Worm (Caenorhabditis elegans) whole organism, late embryonic: ENCODE measurements around the gene srv-13.

Source experiments
- C08G9.2 ChIP-seq: sonication (generic microtip); optimal IDR thresholded peaks from 2 replicates; lab custom pipeline; 2016; ENCODE audit warnings: mild to moderate bottlenecking, missing genetic modification characterization, moderate library complexity, missing compliant biosample characterization
- C38D4.7 ChIP-seq: fragments of 200-800 bp; sonication (Bioruptor generic); optimal IDR thresholded peaks from 2 replicates; lab custom pipeline; 2018; ENCODE audit warnings: mild to moderate bottlenecking, missing genetic modification characterization, moderate library complexity, missing compliant biosample characterization
- K02D7.2 ChIP-seq: sonication (generic microtip); optimal IDR thresholded peaks from 2 replicates; lab custom pipeline; 2017; ENCODE audit warnings: mild to moderate bottlenecking, missing genetic modification characterization, missing compliant biosample characterization
- T23F11.4 ChIP-seq: fragments of 200-800 bp; sonication (Bioruptor generic); optimal IDR thresholded peaks from 2 replicates; lab custom pipeline; 2018; ENCODE audit warnings: mild to moderate bottlenecking, missing genetic modification characterization, missing compliant biosample characterization
- ahr-1 ChIP-seq: sonication (generic microtip); optimal IDR thresholded peaks from 2 replicates; lab custom pipeline; 2016; ENCODE audit warnings: missing genetic modification characterization, missing compliant biosample characterization
- ceh-14 ChIP-seq: sonication (generic microtip); optimal IDR thresholded peaks from 2 replicates; lab custom pipeline; 2016; ENCODE audit warnings: missing genotype, missing genetic modification characterization, missing compliant biosample characterization
- ceh-18 ChIP-seq: sonication (generic microtip); optimal IDR thresholded peaks from 2 replicates; lab custom pipeline; 2016; ENCODE audit warnings: missing genetic modification characterization, missing compliant biosample characterization
- ceh-19 ChIP-seq: fragments of 200-800 bp; sonication (Bioruptor generic); optimal IDR thresholded peaks from 2 replicates; lab custom pipeline; 2018; ENCODE audit warnings: mild to moderate bottlenecking, missing genetic modification characterization, missing compliant biosample characterization
- ceh-24 ChIP-seq: sonication (generic microtip); optimal IDR thresholded peaks from 2 replicates; lab custom pipeline; 2016; ENCODE audit warnings: mild to moderate bottlenecking, missing genetic modification characterization, missing compliant biosample characterization
- ceh-30 ChIP-seq: fragments of 150-350 bp; optimal IDR thresholded peaks from 2 replicates; lab custom pipeline; 2014; ENCODE audit warnings: missing biosample characterization, missing genetic modification characterization
- ceh-6 ChIP-seq: fragments of 200-800 bp; sonication (Bioruptor generic); optimal IDR thresholded peaks from 2 replicates; lab custom pipeline; 2018; ENCODE audit warnings: mild to moderate bottlenecking, missing genetic modification characterization, missing compliant biosample characterization
- ceh-9 ChIP-seq: sonication (generic microtip); optimal IDR thresholded peaks from 2 replicates; lab custom pipeline; 2016; ENCODE audit warnings: mild to moderate bottlenecking, missing genetic modification characterization, inconsistent platforms, missing compliant biosample characterization
- dmd-4 ChIP-seq: sonication (generic microtip); optimal IDR thresholded peaks from 2 replicates; lab custom pipeline; 2016; ENCODE audit warnings: borderline replicate concordance, missing genetic modification characterization, missing compliant biosample characterization
- elt-4 ChIP-seq: sonication (generic microtip); optimal IDR thresholded peaks from 2 replicates; lab custom pipeline; 2016; ENCODE audit warnings: missing genetic modification characterization, missing compliant biosample characterization
- ets-4 ChIP-seq: sonication (generic microtip); optimal IDR thresholded peaks from 2 replicates; lab custom pipeline; 2016; ENCODE audit warnings: missing genetic modification characterization, missing compliant biosample characterization
- fax-1 ChIP-seq: sonication (generic microtip); optimal IDR thresholded peaks from 2 replicates; lab custom pipeline; 2016; ENCODE audit warnings: missing genotype, missing genetic modification characterization, missing compliant biosample characterization
- fkh-6 ChIP-seq: sonication (generic microtip); optimal IDR thresholded peaks from 2 replicates; lab custom pipeline; 2016; ENCODE audit warnings: missing genetic modification characterization, missing compliant biosample characterization
- hlh-13 ChIP-seq: fragments of 200-800 bp; sonication (Bioruptor generic); optimal IDR thresholded peaks from 2 replicates; lab custom pipeline; 2018; ENCODE audit warnings: mild to moderate bottlenecking, missing genetic modification characterization, missing compliant biosample characterization
- hlh-15 ChIP-seq: sonication (generic microtip); optimal IDR thresholded peaks from 2 replicates; lab custom pipeline; 2016; ENCODE audit warnings: missing genetic modification characterization, missing compliant biosample characterization
- hlh-8 ChIP-seq: sonication (generic microtip); optimal IDR thresholded peaks from 2 replicates; lab custom pipeline; 2016; ENCODE audit warnings: missing genotype, missing genetic modification characterization, missing compliant biosample characterization
- lim-6 ChIP-seq: sonication (generic microtip); optimal IDR thresholded peaks from 2 replicates; lab custom pipeline; 2016; ENCODE audit warnings: missing genetic modification characterization, missing compliant biosample characterization
- lin-11 ChIP-seq: fragments of 200-800 bp; sonication (Bioruptor generic); optimal IDR thresholded peaks from 2 replicates; lab custom pipeline; 2018; ENCODE audit warnings: mild to moderate bottlenecking, missing genetic modification characterization, missing compliant biosample characterization
- madf-2 ChIP-seq: sonication (generic microtip); optimal IDR thresholded peaks from 2 replicates; lab custom pipeline; 2017; ENCODE audit warnings: missing genetic modification characterization, missing compliant biosample characterization
- nhr-11 ChIP-seq: fragments of 150-350 bp; optimal IDR thresholded peaks from 2 replicates; lab custom pipeline; 2014; ENCODE audit warnings: missing biosample characterization, missing genetic modification characterization
- nhr-232 ChIP-seq: sonication (generic microtip); optimal IDR thresholded peaks from 2 replicates; lab custom pipeline; 2016; ENCODE audit warnings: missing genetic modification characterization, missing compliant biosample characterization
- npax-4 ChIP-seq: sonication (generic microtip); optimal IDR thresholded peaks from 2 replicates; lab custom pipeline; 2016; ENCODE audit warnings: missing genetic modification characterization, missing compliant biosample characterization
- odd-2 ChIP-seq: sonication (generic microtip); optimal IDR thresholded peaks from 2 replicates; lab custom pipeline; 2017; ENCODE audit warnings: antibody characterized with exemption, mild to moderate bottlenecking, missing genetic modification characterization, missing compliant biosample characterization
- pha-2 ChIP-seq: sonication (generic microtip); optimal IDR thresholded peaks from 2 replicates; lab custom pipeline; 2017; ENCODE audit warnings: mild to moderate bottlenecking, missing genetic modification characterization, missing compliant biosample characterization
- pha-4 ChIP-seq: fragments of 150-350 bp; optimal IDR thresholded peaks from 2 replicates; lab custom pipeline; 2018; ENCODE audit warnings: missing biosample characterization, missing genetic modification reagents, missing genetic modification characterization
- pros-1 ChIP-seq: fragments of 150-350 bp; optimal IDR thresholded peaks from 2 replicates; lab custom pipeline; 2014; ENCODE audit warnings: missing biosample characterization, missing genetic modification reagents, missing genetic modification characterization
- ref-2 ChIP-seq: sonication (generic microtip); optimal IDR thresholded peaks from 2 replicates; lab custom pipeline; 2016; ENCODE audit warnings: missing genetic modification characterization, missing compliant biosample characterization
- rnt-1 ChIP-seq: sonication (generic microtip); optimal IDR thresholded peaks from 2 replicates; lab custom pipeline; 2016; ENCODE audit warnings: missing genetic modification characterization, missing compliant biosample characterization
- sdc-2 ChIP-seq: sonication (generic microtip); optimal IDR thresholded peaks from 2 replicates; lab custom pipeline; 2016; ENCODE audit warnings: missing genotype, missing genetic modification characterization, missing compliant biosample characterization
- sox-4 ChIP-seq: sonication (generic microtip); optimal IDR thresholded peaks from 2 replicates; lab custom pipeline; 2017; ENCODE audit warnings: mild to moderate bottlenecking, missing genetic modification characterization, inconsistent platforms, missing compliant biosample characterization
- tbx-2 ChIP-seq: sonication (generic microtip); optimal IDR thresholded peaks from 2 replicates; lab custom pipeline; 2016; ENCODE audit warnings: missing genetic modification characterization, missing compliant biosample characterization
- ttx-3 ChIP-seq: sonication (generic microtip); optimal IDR thresholded peaks from 2 replicates; lab custom pipeline; 2016; ENCODE audit warnings: missing genetic modification reagents, missing genetic modification characterization, missing compliant biosample characterization
- unc-42 ChIP-seq: sonication (generic microtip); optimal IDR thresholded peaks from 2 replicates; lab custom pipeline; 2016; ENCODE audit warnings: missing genotype, missing genetic modification characterization, missing compliant biosample characterization
- unc-55 ChIP-seq: sonication (generic microtip); optimal IDR thresholded peaks from 2 replicates; lab custom pipeline; 2017; ENCODE audit warnings: missing biosample characterization, missing genetic modification reagents, missing genetic modification characterization
- unc-86 ChIP-seq: sonication (generic microtip); optimal IDR thresholded peaks from 2 replicates; lab custom pipeline; 2016; ENCODE audit warnings: missing genetic modification characterization, missing compliant biosample characterization
- zip-5 ChIP-seq: sonication (generic microtip); optimal IDR thresholded peaks from 2 replicates; lab custom pipeline; 2016; ENCODE audit warnings: missing genetic modification characterization, missing compliant biosample characterization
- ztf-16 ChIP-seq: sonication (generic microtip); optimal IDR thresholded peaks from 2 replicates; lab custom pipeline; 2017; ENCODE audit warnings: missing genetic modification characterization, missing compliant biosample characterization

The srv-13 gene

DNA sequence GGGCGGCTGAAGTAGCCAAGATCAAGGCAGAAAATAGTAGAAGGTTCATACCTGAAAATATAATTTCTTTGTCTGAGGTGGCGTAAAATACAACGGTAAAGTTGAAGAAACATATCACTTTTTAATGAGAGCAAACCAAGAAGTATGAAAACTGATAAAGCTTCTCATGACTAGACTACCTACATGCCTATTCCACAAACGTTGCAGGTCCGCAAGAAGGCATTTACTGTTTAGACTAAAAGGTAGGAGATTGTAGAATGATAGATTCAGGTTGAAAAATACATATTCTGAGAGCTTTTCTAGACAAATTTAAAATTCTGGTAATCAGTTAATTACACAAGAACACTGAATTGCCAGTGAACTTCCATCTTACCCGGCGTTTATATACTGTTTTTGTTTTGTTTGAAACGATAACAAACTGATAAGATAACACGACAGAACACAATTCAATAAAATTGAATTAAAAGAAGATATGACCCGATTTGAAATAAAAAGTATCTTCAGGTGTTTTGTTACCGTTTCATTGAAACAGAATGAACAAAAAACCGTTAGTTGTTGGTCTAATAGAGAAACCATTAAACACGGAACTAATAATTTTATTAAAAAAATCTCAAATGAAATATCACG, 21.2 kb downstream of the srv-13 start, which contains the start of gene acp-6:
Gene acp-6, minus strand, starts transcription at position 51 of the 627 bp plus-strand sequence.
- no peak for TF ChIP-seq tbx-2 (tag; lab: Kevin White, UChicago)
- TF ChIP-seq pha-4 (tag; lab: Kevin White, UChicago) = no peak
- no peak for TF ChIP-seq fkh-6 (tag; lab: Kevin White, UChicago)
- no peak for TF ChIP-seq unc-86
- TF ChIP-seq pha-2 = no peak

DNA sequence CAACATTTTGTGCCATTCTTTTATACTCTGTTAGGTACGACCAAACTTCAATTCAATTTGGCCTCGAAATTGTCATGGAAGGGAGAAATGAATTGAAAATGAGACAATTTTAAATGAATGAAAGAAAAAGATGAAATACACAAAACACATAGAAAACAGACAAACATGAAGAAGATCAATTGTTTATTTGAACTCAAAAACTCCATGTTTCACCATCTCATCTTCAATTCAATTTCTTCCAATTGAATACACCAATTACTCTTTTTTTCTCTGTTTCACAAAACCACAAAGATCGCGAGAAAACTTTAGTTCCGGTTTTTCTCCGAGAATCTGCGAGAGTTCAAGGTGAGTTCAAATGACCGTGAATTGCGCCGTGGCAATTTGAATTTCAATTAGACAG, 22.3 kb downstream of the srv-13 start:
- TF ChIP-seq lim-6 (tag; lab: Kevin White, UChicago) (no peak), dmd-4 (no peak), C08G9.2 (tag; lab: Kevin White, UChicago) (no peak), fax-1 (tag; lab: Kevin White, UChicago) (no peak), K02D7.2 (tag; lab: Kevin White, UChicago) (no peak), hlh-8 (tag; lab: Kevin White, UChicago) (no peak), ceh-24 (tag; lab: Kevin White, UChicago) (no peak), unc-55 (GFP tag; lab: Kevin White, UChicago) (no peak), ceh-14 (tag; lab: Kevin White, UChicago) (no peak), ceh-18 (tag; lab: Kevin White, UChicago) (no peak), elt-4 (tag; lab: Kevin White, UChicago) (no peak), tbx-2 (tag; lab: Kevin White, UChicago) (no peak), C38D4.7 (GFP tag; lab: Kevin White, UChicago) (no peak), sox-4 (tag; lab: Kevin White, UChicago) (no peak), fkh-6 (tag; lab: Kevin White, UChicago) (no peak), madf-2 (tag; lab: Kevin White, UChicago) (no peak), ceh-6 (GFP tag; lab: Kevin White, UChicago) (no peak), hlh-13 (GFP tag; lab: Kevin White, UChicago) (no peak), nhr-11 (tag; lab: Kevin White, UChicago) (no peak), ets-4 (no peak)
- TF ChIP-seq, all 69 proteins: peak for 0

DNA sequence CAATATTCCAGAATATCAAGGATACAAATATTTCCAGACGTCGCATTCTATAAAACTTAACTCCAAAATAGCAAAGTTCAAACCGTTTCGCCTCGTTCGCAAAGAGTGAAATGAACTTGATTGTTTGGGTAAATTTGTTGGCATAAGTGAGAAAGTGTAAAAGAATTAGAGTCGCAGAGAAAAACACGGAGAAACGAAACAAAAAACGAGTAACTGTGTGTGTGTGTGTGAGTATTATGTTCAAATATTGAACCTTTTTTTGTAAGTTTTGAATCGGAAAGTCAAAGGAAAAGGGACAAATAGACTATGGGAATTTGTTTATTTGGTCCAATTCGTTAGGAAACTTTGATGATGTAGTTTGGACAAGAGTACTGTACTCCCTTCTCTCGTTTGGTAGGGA, 26.6 kb downstream of the srv-13 start, which contains the start of gene acp-7:
Gene acp-7, minus strand, starts transcription at position 101 of the 400 bp plus-strand sequence.
- TF ChIP-seq ztf-16 (tag; lab: Kevin White, UChicago) (no peak), nhr-232 (tag; lab: Kevin White, UChicago) (no peak), ttx-3 (tag; lab: Kevin White, UChicago) (no peak), dmd-4 (no peak), hlh-15 (tag; lab: Kevin White, UChicago) (no peak), nhr-11 (tag; lab: Kevin White, UChicago) (no peak), npax-4 (tag; lab: Kevin White, UChicago) (no peak), ets-4 (no peak), ceh-30 (tag; lab: Kevin White, UChicago) (no peak), hlh-8 (tag; lab: Kevin White, UChicago) (no peak)

DNA sequence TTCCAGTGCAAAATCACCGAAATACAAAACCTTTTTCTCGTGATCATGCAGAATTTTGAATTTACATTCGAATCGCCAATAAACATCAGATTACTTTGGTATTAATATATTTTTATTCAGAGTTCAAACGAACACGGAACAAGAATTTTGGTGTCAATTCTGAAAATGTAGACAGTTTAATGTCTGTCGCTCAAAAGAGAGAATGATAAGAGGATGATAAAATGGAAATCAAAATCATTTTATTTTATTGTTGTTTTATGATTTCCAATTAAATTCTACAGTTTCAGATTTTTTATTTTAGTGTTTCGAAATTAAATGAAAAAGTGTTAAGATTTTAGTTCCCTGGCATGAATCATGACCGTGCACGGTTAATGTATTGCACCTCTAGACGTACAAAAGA, 27.4 kb downstream of the srv-13 start:
- TF ChIP-seq zip-5 (tag; lab: Kevin White, UChicago) (no peak), ceh-6 (GFP tag; lab: Kevin White, UChicago) (no peak), pros-1 (no peak), nhr-232 (tag; lab: Kevin White, UChicago) (no peak), ref-2 (no peak), unc-42 (no peak), C08G9.2 (tag; lab: Kevin White, UChicago) (no peak), sdc-2 (tag; lab: Kevin White, UChicago) (no peak), madf-2 (tag; lab: Kevin White, UChicago) (no peak), ceh-18 (tag; lab: Kevin White, UChicago) (no peak), rnt-1 (tag; lab: Kevin White, UChicago) (no peak), ceh-19 (no peak), ceh-9 (tag; lab: Kevin White, UChicago) (no peak), T23F11.4 (no peak), ahr-1 (tag; lab: Kevin White, UChicago) (no peak), fkh-6 (tag; lab: Kevin White, UChicago) (no peak), lin-11 (tag; lab: Kevin White, UChicago) (no peak), tbx-2 (tag; lab: Kevin White, UChicago) (no peak), hlh-8 (tag; lab: Kevin White, UChicago) (no peak), odd-2 (no peak)
